1 fruit fly cellular context compared by ENCODE assay signal in genomic region chrX:3379364-3379983, dm6.
TF ChIP-seq lines count a peak whose summit lies in the region.

No protein-coding gene starts in this region.

TF ChIP-seq in whole organism, embryonic, 481 proteins besides CTCF, POLR2A, EP300 and RAD21 (continued from another document):
- TF ChIP-seq exex (tag; optimal IDR thresholded peaks at IDR 0.05; lab: Kevin White, UChicago) (peak; percentile 32), CG5953 (GFP tag; IDR thresholded peaks at IDR 0.05; lab: Robert Waterston, UW) (no peak), rib (GFP tag; IDR thresholded peaks at IDR 0.05; lab: Robert Waterston, UW) (peak; percentile 67), Doc2 (GFP tag; IDR thresholded peaks at IDR 0.05; lab: Robert Waterston, UW) (no peak), peb (GFP tag; IDR thresholded peaks at IDR 0.05; lab: Robert Waterston, UW) (no peak), scrt (GFP tag; optimal IDR thresholded peaks at IDR 0.05; lab: Kevin White, UChicago) (peak; percentile 45), Bgb (GFP tag; IDR thresholded peaks at IDR 0.05; lab: Robert Waterston, UW; ENCODE audit: partially characterized antibody) (no peak), sd (tag; optimal IDR thresholded peaks at IDR 0.05; lab: Kevin White, UChicago) (peak; percentile 13), CG12071 (GFP tag; optimal IDR thresholded peaks at IDR 0.05; lab: Kevin White, UChicago) (no peak), Hr51 (GFP tag; optimal IDR thresholded peaks at IDR 0.05; lab: Kevin White, UChicago) (peak in 1 of 2 experiments; percentile 18), Gsc (GFP tag; IDR thresholded peaks at IDR 0.05; lab: Robert Waterston, UW) (no peak), CG13624 (GFP tag; optimal IDR thresholded peaks at IDR 0.05; lab: Kevin White, UChicago) (peak; percentile 55), abd-A (tag; optimal IDR thresholded peaks at IDR 0.05; lab: Kevin White, UChicago) (peak; percentile 95), ERR (GFP tag; optimal IDR thresholded peaks at IDR 0.05; lab: Kevin White, UChicago) (peak; percentile 5), CG17612 (GFP tag; IDR thresholded peaks at IDR 0.05; lab: Robert Waterston, UW) (no peak)
